Fruit fly (Drosophila melanogaster) whole organism, prepupa: ENCODE results near the gene CG13046.

Source experiments
- CG11294 ChIP-seq: fragments of 200-800 bp; sonication (Bioruptor generic); IDR thresholded peaks from 2 replicates; pipeline ENCODE4 v1.3.6; 2022; ENCODE audit warnings: missing biosample characterization, missing genetic modification characterization
- CG15336 ChIP-seq: fragments of 200-800 bp; sonication (Bioruptor generic); IDR thresholded peaks from 2 replicates; pipeline ENCODE4 v1.3.6; 2022; ENCODE audit warnings: missing biosample characterization, missing genetic modification characterization
- CG6808 ChIP-seq: fragments of 200-800 bp; sonication (Bioruptor generic); optimal IDR thresholded peaks from 3 replicates; lab custom pipeline; 2017; ENCODE audit warnings: missing biosample characterization, missing genetic modification characterization, mild to moderate bottlenecking, moderate library complexity, missing genetic modification reagents
- CG8632 ChIP-seq: fragments of 200-800 bp; sonication (Bioruptor generic); optimal IDR thresholded peaks from 3 replicates; lab custom pipeline; 2016; ENCODE audit warnings: missing biosample characterization, missing genetic modification characterization
- Ets96B ChIP-seq: fragments of 200-800 bp; optimal IDR thresholded peaks from 2 replicates; lab custom pipeline; 2019; ENCODE audit warnings: missing biosample characterization, mild to moderate bottlenecking, missing genetic modification characterization, moderate library complexity
- Hr39 ChIP-seq: fragments of 200-800 bp; sonication (Bioruptor generic); optimal IDR thresholded peaks from 2 replicates; lab custom pipeline; 2016; ENCODE audit warnings: missing biosample characterization, missing genetic modification characterization
- Sox14 ChIP-seq: fragments of 200-800 bp; sonication (Bioruptor generic); optimal IDR thresholded peaks from 3 replicates; lab custom pipeline; 2016; ENCODE audit warnings: missing biosample characterization, missing genetic modification characterization
- dac ChIP-seq: fragments of 200-800 bp; sonication (Bioruptor generic); optimal IDR thresholded peaks from 2 replicates; lab custom pipeline; 2017; ENCODE audit warnings: missing biosample characterization, mild to moderate bottlenecking, missing genetic modification characterization
- fd85E ChIP-seq: fragments of 200-800 bp; sonication (Bioruptor generic); optimal IDR thresholded peaks from 3 replicates; lab custom pipeline; 2016; ENCODE audit warnings: missing biosample characterization, missing genetic modification characterization
- lz ChIP-seq: fragments of 200-800 bp; sonication (Bioruptor generic); optimal IDR thresholded peaks from 3 replicates; lab custom pipeline; 2016; ENCODE audit warnings: missing biosample characterization, missing genetic modification characterization
- pdm3 ChIP-seq: fragments of 200-800 bp; sonication (Bioruptor generic); optimal IDR thresholded peaks from 3 replicates; lab custom pipeline; 2016; ENCODE audit warnings: missing biosample characterization, missing genetic modification characterization
- salr ChIP-seq, 2 experiments: fragments of 200-800 bp; sonication (Bioruptor generic); optimal IDR thresholded peaks; 3 replicates each; lab custom pipeline; 2016 to 2018; ENCODE audit warnings: missing biosample characterization in 2 of 2, missing genetic modification characterization in 2 of 2, mild to moderate bottlenecking in 1 of 2

DNA sequence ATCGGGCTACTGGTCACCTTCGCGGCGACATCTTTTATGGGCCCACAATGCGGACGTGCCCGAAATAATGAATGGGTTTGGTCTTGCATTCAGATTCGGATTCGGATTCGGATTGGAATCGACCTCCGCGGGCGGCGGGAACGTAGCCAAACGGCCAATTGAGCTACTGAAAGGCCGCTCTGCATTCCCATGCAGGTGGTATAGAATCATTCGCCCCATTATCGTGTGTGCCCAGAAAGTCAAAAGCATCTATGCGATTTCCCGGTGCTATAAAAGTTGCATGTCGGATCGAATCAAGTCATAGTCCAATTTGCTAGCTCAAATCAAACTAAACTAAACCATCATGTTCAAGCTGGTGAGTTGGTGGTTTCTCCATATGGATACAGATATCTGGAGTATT, 19.1 kb downstream of the CG13046 start, which contains the start of gene CG13068:
- no peak for TF ChIP-seq Ets96B (tag; lab: Kevin White, UChicago)
- no peak for TF ChIP-seq CG8632
- TF ChIP-seq pdm3 (GFP tag; lab: Kevin White, UChicago), result no peak
- no peak for TF ChIP-seq salr (GFP tag; optimal IDR thresholded peaks at IDR 0.05; lab: Kevin White, UChicago)
- no peak for TF ChIP-seq Hr39 (GFP tag; lab: Kevin White, UChicago)
- TF ChIP-seq lz (GFP tag; lab: Kevin White, UChicago), result no peak
- TF ChIP-seq CG15336, result no peak
- no peak for TF ChIP-seq CG11294 (GFP tag; lab: Robert Waterston, UW)
- TF ChIP-seq CG6808 (GFP tag; lab: Kevin White, UChicago), result no peak
- no peak for TF ChIP-seq Sox14
- TF ChIP-seq fd85E (GFP tag; lab: Kevin White, UChicago), result no peak
- TF ChIP-seq dac, result no peak
